Worm (Caenorhabditis elegans): Measurements from ENCODE around the gene fbxa-43.

DNA sequence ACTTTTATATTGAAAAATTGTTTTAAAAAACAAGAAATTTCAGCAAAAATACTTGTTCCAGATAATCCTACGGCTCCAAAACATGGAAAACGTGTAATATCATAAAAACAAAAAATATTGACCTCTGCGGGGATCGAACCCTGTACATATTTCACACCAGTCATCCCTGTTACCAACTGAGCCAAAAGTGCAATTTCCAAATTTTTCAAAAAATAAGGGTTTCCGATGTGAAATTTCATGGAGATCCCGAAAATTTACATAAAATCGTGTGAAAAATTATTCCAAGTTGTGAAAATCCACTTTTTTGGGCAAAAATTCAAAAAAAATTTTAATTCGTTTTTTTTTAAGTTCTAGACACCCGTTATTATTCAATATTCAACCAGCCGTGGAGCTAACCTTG, 45.4 kb upstream of the fbxa-43 start:
- TF ChIP-seq lin-39 (tag; optimal IDR thresholded peaks at IDR 0.05) (no peak), ceh-82 (tag; optimal IDR thresholded peaks at IDR 0.05) (no peak), ama-1 (optimal IDR thresholded peaks at IDR 0.05) (no peak), nhr-237 (tag; optimal IDR thresholded peaks at IDR 0.05) (no peak), lin-11 (tag; optimal IDR thresholded peaks at IDR 0.05) (no peak), nhr-77 (tag; optimal IDR thresholded peaks at IDR 0.05) (no peak)
